Worm (Caenorhabditis elegans) whole organism, young adult: ENCODE results near the gene C56E6.7.
A peak's percentile ranks its signal among the peaks of the same experiment; 100 is the strongest.

ENCODE experiments used
- B0035.1 ChIP-seq: sonication (generic microtip); optimal IDR thresholded peaks from 2 replicates; lab custom pipeline; 2016; ENCODE audit warnings: missing genetic modification characterization, mild to moderate bottlenecking, missing compliant biosample characterization, missing genotype, missing genetic modification reagents
- F10E7.11 ChIP-seq: sonication (generic microtip); optimal IDR thresholded peaks from 2 replicates; lab custom pipeline; 2017; ENCODE audit warnings: mild to moderate bottlenecking, missing genetic modification characterization, moderate library complexity, missing compliant biosample characterization
- F39B2.1 ChIP-seq: fragments of 200-800 bp; sonication (Bioruptor generic); IDR thresholded peaks from 2 replicates; pipeline ENCODE4 v1.3.6; 2022; ENCODE audit warnings: missing genetic modification reagents, missing genetic modification characterization, missing compliant biosample characterization
- F49E8.2 ChIP-seq: sonication (generic microtip); optimal IDR thresholded peaks from 3 replicates; lab custom pipeline; 2017; ENCODE audit warnings: missing genetic modification characterization, mild to moderate bottlenecking, missing compliant biosample characterization, antibody characterized with exemption, moderate library complexity; ENCODE audit not compliant: insufficient read depth
- F57A8.1 ChIP-seq: fragments of 200-800 bp; sonication (Bioruptor generic); optimal IDR thresholded peaks from 2 replicates; lab custom pipeline; 2018; ENCODE audit warnings: mild to moderate bottlenecking, missing genetic modification characterization, moderate library complexity, missing compliant biosample characterization
- Y53F4B.3 ChIP-seq: fragments of 200-800 bp; sonication (Bioruptor generic); IDR thresholded peaks from 2 replicates; pipeline ENCODE4 v1.3.6; 2022; ENCODE audit warnings: missing genetic modification reagents, missing genetic modification characterization, missing compliant biosample characterization
- Y79H2A.3 ChIP-seq: fragments of 200-800 bp; sonication (Bioruptor generic); conservative IDR thresholded peaks from 2 replicates; pipeline ENCODE4 v1.3.6; 2022; ENCODE audit warnings: missing genetic modification reagents, missing genetic modification characterization, missing compliant biosample characterization
- Y95B8A.8 ChIP-seq: fragments of 200-800 bp; sonication (Bioruptor generic); IDR thresholded peaks from 2 replicates; pipeline ENCODE4 v1.3.6; 2022; ENCODE audit warnings: missing genetic modification reagents, missing genetic modification characterization, missing compliant biosample characterization
- aptf-2 ChIP-seq: fragments of 200-800 bp; sonication (Bioruptor generic); conservative IDR thresholded peaks from 2 replicates; pipeline ENCODE4 v1.3.6; 2022; ENCODE audit warnings: missing genetic modification reagents, missing genetic modification characterization, missing compliant biosample characterization
- atf-7 ChIP-seq: sonication (generic microtip); optimal IDR thresholded peaks from 2 replicates; lab custom pipeline; 2017; ENCODE audit warnings: mild to moderate bottlenecking, missing genetic modification characterization, missing compliant biosample characterization
- attf-5 ChIP-seq: fragments of 200-800 bp; sonication (Bioruptor generic); optimal IDR thresholded peaks from 2 replicates; lab custom pipeline; 2018; ENCODE audit warnings: mild to moderate bottlenecking, missing genetic modification characterization, missing compliant biosample characterization
- bed-2 ChIP-seq: fragments of 200-800 bp; sonication (Bioruptor generic); IDR thresholded peaks from 2 replicates; pipeline ENCODE4 v1.3.6; 2022; ENCODE audit warnings: missing genetic modification reagents, missing genetic modification characterization, missing compliant biosample characterization
- ccch-3 ChIP-seq: fragments of 200-800 bp; sonication (Bioruptor generic); optimal IDR thresholded peaks from 2 replicates; lab custom pipeline; 2018; ENCODE audit warnings: mild to moderate bottlenecking, missing genetic modification characterization, missing compliant biosample characterization
- ceh-27 ChIP-seq: fragments of 200-800 bp; sonication (Bioruptor generic); optimal IDR thresholded peaks from 2 replicates; lab custom pipeline; 2018; ENCODE audit warnings: mild to moderate bottlenecking, missing genetic modification characterization, moderate library complexity, missing compliant biosample characterization
- chd-7 ChIP-seq: sonication (generic microtip); optimal IDR thresholded peaks from 2 replicates; lab custom pipeline; 2016; ENCODE audit warnings: mild to moderate bottlenecking, missing genetic modification characterization, moderate library complexity, missing compliant biosample characterization
- egl-18 ChIP-seq: fragments of 200-800 bp; sonication (Bioruptor generic); IDR thresholded peaks from 2 replicates; pipeline ENCODE4 v1.3.6; 2022; ENCODE audit warnings: missing genetic modification reagents, missing genetic modification characterization, missing compliant biosample characterization
- egl-44 ChIP-seq: fragments of 200-800 bp; sonication (Bioruptor generic); IDR thresholded peaks from 2 replicates; pipeline ENCODE4 v1.3.6; 2022; ENCODE audit warnings: missing genetic modification reagents, missing genetic modification characterization, missing compliant biosample characterization
- ekl-4 ChIP-seq: fragments of 200-800 bp; sonication (Bioruptor generic); IDR thresholded peaks from 2 replicates; pipeline ENCODE4 v1.3.6; 2022; ENCODE audit warnings: missing genetic modification reagents, missing genetic modification characterization, missing compliant biosample characterization
- ets-4 ChIP-seq: fragments of 200-800 bp; sonication (Bioruptor generic); optimal IDR thresholded peaks from 2 replicates; lab custom pipeline; 2018; ENCODE audit warnings: mild to moderate bottlenecking, missing genetic modification characterization, missing compliant biosample characterization
- fkh-3 ChIP-seq: sonication (generic microtip); optimal IDR thresholded peaks from 2 replicates; lab custom pipeline; 2016; ENCODE audit warnings: mild to moderate bottlenecking, missing genetic modification characterization, missing compliant biosample characterization
- hlh-12 ChIP-seq: sonication (generic microtip); optimal IDR thresholded peaks from 2 replicates; lab custom pipeline; 2016; ENCODE audit warnings: missing genetic modification characterization, missing compliant biosample characterization
- hmg-1.2 ChIP-seq: fragments of 200-800 bp; sonication (Bioruptor generic); IDR thresholded peaks from 2 replicates; pipeline ENCODE4 v1.3.6; 2022; ENCODE audit warnings: missing genetic modification reagents, missing genetic modification characterization, missing compliant biosample characterization
- hmg-20 ChIP-seq: fragments of 200-800 bp; sonication (Bioruptor generic); IDR thresholded peaks from 2 replicates; pipeline ENCODE4 v1.3.6; 2022; ENCODE audit warnings: missing genetic modification reagents, missing genetic modification characterization, missing compliant biosample characterization
- lag-1 ChIP-seq: fragments of 200-800 bp; sonication (Bioruptor generic); IDR thresholded peaks from 2 replicates; pipeline ENCODE4 v1.3.6; 2022; ENCODE audit warnings: missing genetic modification reagents, missing genetic modification characterization, missing compliant biosample characterization
- lin-35 ChIP-seq, 3 experiments: fragments of 150-350 bp in 2 of 3; sonication (generic microtip) in 1 of 3; optimal IDR thresholded peaks; 2 replicates each; lab custom pipeline; 2014 to 2018; ENCODE audit warnings: missing biosample characterization in 3 of 3, missing genetic modification characterization in 3 of 3, missing genetic modification reagents in 3 of 3
- madf-10 ChIP-seq: sonication (generic microtip); optimal IDR thresholded peaks from 2 replicates; lab custom pipeline; 2016; ENCODE audit warnings: mild to moderate bottlenecking, missing genetic modification characterization, missing compliant biosample characterization
- mxl-1 ChIP-seq: sonication (generic microtip); optimal IDR thresholded peaks from 2 replicates; lab custom pipeline; 2016; ENCODE audit warnings: missing genetic modification characterization, missing compliant biosample characterization
- nfya-1 ChIP-seq: sonication (generic microtip); optimal IDR thresholded peaks from 2 replicates; lab custom pipeline; 2017; ENCODE audit warnings: antibody characterized with exemption, missing compliant biosample characterization, missing genetic modification characterization, borderline replicate concordance; ENCODE audit not compliant: insufficient read depth
- nfya-2 ChIP-seq: fragments of 200-800 bp; sonication (Bioruptor generic); IDR thresholded peaks from 2 replicates; pipeline ENCODE4 v1.3.6; 2022; ENCODE audit warnings: missing genetic modification reagents, missing genetic modification characterization, missing compliant biosample characterization
- nfyb-1 ChIP-seq: fragments of 200-800 bp; sonication (Bioruptor generic); IDR thresholded peaks from 2 replicates; pipeline ENCODE4 v1.3.6; 2022; ENCODE audit warnings: missing genetic modification reagents, missing genetic modification characterization, missing compliant biosample characterization
- nhr-90 ChIP-seq: sonication (generic microtip); optimal IDR thresholded peaks from 2 replicates; lab custom pipeline; 2016; ENCODE audit warnings: missing genotype, mild to moderate bottlenecking, missing genetic modification characterization, missing compliant biosample characterization
- pbrm-1 ChIP-seq: fragments of 200-800 bp; sonication (Bioruptor generic); IDR thresholded peaks from 2 replicates; pipeline ENCODE4 v1.3.6; 2022; ENCODE audit warnings: missing genetic modification reagents, missing genetic modification characterization, missing compliant biosample characterization
- rcor-1 ChIP-seq: fragments of 200-800 bp; sonication (Bioruptor generic); IDR thresholded peaks from 2 replicates; pipeline ENCODE4 v1.3.6; 2022; ENCODE audit warnings: missing genetic modification reagents, missing genetic modification characterization, missing compliant biosample characterization
- rec-8 ChIP-seq, 2 experiments: sonication (generic microtip); optimal IDR thresholded peaks; 2 replicates each; lab custom pipeline; 2016; ENCODE audit warnings: mild to moderate bottlenecking in 2 of 2, missing genetic modification characterization in 2 of 2, missing genetic modification reagents in 2 of 2, missing genotype in 2 of 2, missing biosample characterization in 1 of 2, missing compliant biosample characterization in 1 of 2, moderate library complexity in 1 of 2
- sea-2 ChIP-seq: fragments of 200-800 bp; sonication (Bioruptor generic); IDR thresholded peaks from 2 replicates; pipeline ENCODE4 v1.3.6; 2022; ENCODE audit warnings: missing genetic modification characterization, missing compliant biosample characterization
- snpc-4 ChIP-seq, 5 experiments: fragments of 150-350 bp in 1 of 5; sonication (generic microtip) in 4 of 5; optimal IDR thresholded peaks; 2 replicates each; lab custom pipeline; 2014 to 2018; ENCODE audit warnings: missing genetic modification characterization in 5 of 5, missing biosample characterization in 3 of 5, antibody characterized with exemption in 2 of 5, mild to moderate bottlenecking in 2 of 5, missing compliant biosample characterization in 2 of 5, missing genotype in 2 of 5, moderate library complexity in 2 of 5, missing genetic modification reagents in 1 of 5
- tbp1 ChIP-seq: fragments of 200-800 bp; sonication (Bioruptor generic); optimal IDR thresholded peaks from 2 replicates; lab custom pipeline; 2018; ENCODE audit warnings: mild to moderate bottlenecking, missing genetic modification characterization, missing compliant biosample characterization
- tbx-9 ChIP-seq: sonication (generic microtip); optimal IDR thresholded peaks from 2 replicates; lab custom pipeline; 2016; ENCODE audit warnings: borderline replicate concordance, missing genetic modification characterization, inconsistent platforms, missing compliant biosample characterization
- zim-3 ChIP-seq: sonication (generic microtip); optimal IDR thresholded peaks from 2 replicates; lab custom pipeline; 2017; ENCODE audit warnings: mild to moderate bottlenecking, missing genetic modification characterization, moderate library complexity, missing compliant biosample characterization
- ztf-18 ChIP-seq: sonication (generic microtip); optimal IDR thresholded peaks from 2 replicates; lab custom pipeline; 2016; ENCODE audit warnings: missing genotype, mild to moderate bottlenecking, missing genetic modification characterization, missing compliant biosample characterization
- ztf-22 ChIP-seq: fragments of 200-800 bp; sonication (Bioruptor generic); optimal IDR thresholded peaks from 2 replicates; lab custom pipeline; 2018; ENCODE audit warnings: mild to moderate bottlenecking, missing genetic modification characterization, moderate library complexity, missing compliant biosample characterization
- ztf-25 ChIP-seq: fragments of 200-800 bp; sonication (Bioruptor generic); IDR thresholded peaks from 2 replicates; pipeline ENCODE4 v1.3.6; 2022; ENCODE audit warnings: missing genetic modification reagents, missing genetic modification characterization, missing compliant biosample characterization
- ztf-26 ChIP-seq: sonication (generic microtip); optimal IDR thresholded peaks from 2 replicates; lab custom pipeline; 2017; ENCODE audit warnings: missing genetic modification characterization, missing compliant biosample characterization

Gene C56E6.7

DNA sequence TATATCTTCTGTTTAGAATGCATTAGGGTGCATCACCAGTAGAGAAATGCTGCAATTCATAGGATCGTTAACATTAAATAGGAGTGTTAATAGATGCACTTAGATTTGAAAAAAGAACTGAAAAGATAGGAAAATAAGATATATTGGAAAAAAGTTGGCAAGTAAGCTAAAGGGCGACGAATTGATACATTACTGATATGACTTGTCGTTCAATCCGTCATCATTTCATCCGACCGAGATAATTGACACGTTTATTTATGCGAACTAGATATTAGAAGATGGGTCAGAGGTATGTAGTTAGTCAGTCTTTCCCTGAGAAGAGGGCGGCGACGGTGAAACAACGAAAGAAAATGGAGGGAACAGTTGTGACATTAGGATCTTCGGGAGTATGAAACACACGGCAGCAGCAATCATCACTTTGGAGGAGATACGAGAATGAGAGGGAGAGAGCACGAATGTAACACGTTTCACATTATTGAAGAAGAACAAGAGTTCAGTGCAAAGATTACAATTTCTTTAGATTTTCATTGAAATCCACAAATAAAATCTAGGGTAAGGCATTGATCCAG lies 28.6 kb downstream of the C56E6.7 start, which contains the start of gene lron-15:
Gene lron-15 (minus strand): TSS at position 51 of the 569 bp plus-strand sequence.
- TF ChIP-seq B0035.1 (tag; lab: Kevin White, UChicago): no peak

DNA sequence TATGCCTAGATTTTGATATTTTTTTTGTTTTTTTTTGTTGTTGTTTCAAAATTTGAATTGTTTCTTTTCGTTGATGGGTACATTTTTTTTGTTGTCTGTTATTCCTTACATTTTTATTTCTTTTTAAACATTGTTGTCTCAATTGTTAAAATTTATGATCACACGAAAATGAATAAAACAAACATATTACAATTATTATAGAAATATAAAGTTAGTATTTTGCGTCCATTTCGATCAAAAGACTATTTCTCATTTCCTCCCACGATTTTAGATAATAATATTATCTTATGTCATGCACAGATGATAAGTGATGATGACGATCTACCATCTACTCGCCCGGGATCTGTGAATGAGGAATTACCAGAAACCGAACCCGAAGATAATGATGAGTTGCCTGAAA lies 38.3 kb downstream of the C56E6.7 start, which contains the start of gene wrn-1:
Gene wrn-1 (plus strand): TSS at position 301 of the 400 bp plus-strand sequence.
- TF ChIP-seq fkh-3 (tag; lab: Kevin White, UChicago) (no peak), egl-18 (GFP tag; lab: Robert Waterston, UW) (no peak), F10E7.11 (tag; lab: Kevin White, UChicago) (no peak)

DNA sequence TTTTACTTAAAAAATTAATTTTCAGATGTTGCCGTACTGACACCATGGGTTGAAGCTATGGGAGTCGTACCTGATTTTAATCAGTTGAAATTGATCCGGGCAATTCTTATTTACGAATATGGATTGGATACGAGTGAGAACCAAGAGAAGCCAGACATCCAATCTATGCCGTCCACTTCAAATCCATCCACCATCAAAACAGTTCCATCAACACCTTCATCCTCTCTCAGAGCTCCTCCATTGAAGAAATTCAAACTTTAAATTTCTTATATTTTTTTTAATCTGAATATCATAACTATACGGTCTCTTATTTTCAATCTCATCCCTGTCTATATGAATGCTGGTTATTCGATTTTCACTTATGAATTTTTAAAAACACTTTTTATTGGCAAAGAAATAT lies 42.5 kb downstream of the C56E6.7 start:
- TF ChIP-seq snpc-4 (GFP tag; optimal IDR thresholded peaks at IDR 0.05; lab: Kevin White, UChicago) (no peak), snpc-4 (tag; optimal IDR thresholded peaks at IDR 0.05; lab: Kevin White, UChicago) (no peak), mxl-1 (no peak), F10E7.11 (tag; lab: Kevin White, UChicago) (no peak), zim-3 (tag; lab: Kevin White, UChicago) (no peak), attf-5 (GFP tag; lab: Kevin White, UChicago) (no peak), hmg-20 (GFP tag; lab: Robert Waterston, UW) (no peak), Y79H2A.3 (GFP tag; lab: Robert Waterston, UW) (no peak), hmg-1.2 (GFP tag; lab: Robert Waterston, UW) (peak; percentile 26; the same call in 1 of the 2 replicates), egl-18 (GFP tag; lab: Robert Waterston, UW) (no peak), ccch-3 (GFP tag; lab: Kevin White, UChicago) (no peak), ets-4 (GFP tag; lab: Kevin White, UChicago) (no peak), F49E8.2 (tag; lab: Kevin White, UChicago) (no peak), Y95B8A.8 (GFP tag; lab: Robert Waterston, UW) (0 out of 2 replicates have a peak, but pooled peaks have one; percentile 27), ceh-27 (GFP tag; lab: Kevin White, UChicago) (no peak), madf-10 (tag; lab: Kevin White, UChicago) (no peak), tbx-9 (tag; lab: Kevin White, UChicago) (no peak), nfya-1 (tag; lab: Kevin White, UChicago) (no peak), atf-7 (tag; lab: Kevin White, UChicago) (no peak), aptf-2 (GFP tag; lab: Robert Waterston, UW) (no peak), ztf-25 (no peak), F39B2.1 (GFP tag; lab: Robert Waterston, UW) (no peak), lin-35 (GFP tag; optimal IDR thresholded peaks at IDR 0.05; lab: Kevin White, UChicago) (no peak), egl-44 (GFP tag; lab: Robert Waterston, UW) (no peak), Y53F4B.3 (GFP tag; lab: Robert Waterston, UW) (no peak), ztf-18 (tag; lab: Kevin White, UChicago) (no peak), ztf-26 (tag; lab: Kevin White, UChicago) (no peak), nhr-90 (tag; lab: Kevin White, UChicago) (no peak), ekl-4 (peak; percentile 60), lag-1 (GFP tag; lab: Robert Waterston, UW) (no peak), nfyb-1 (GFP tag; lab: Robert Waterston, UW) (peak; percentile 73), bed-2 (GFP tag; lab: Robert Waterston, UW) (no peak), chd-7 (tag; lab: Kevin White, UChicago) (no peak), pbrm-1 (GFP tag; lab: Robert Waterston, UW) (0 out of 2 replicates have a peak, but pooled peaks have one; percentile 32), rcor-1 (no peak), sea-2 (GFP tag; lab: Robert Waterston, UW) (no peak), hlh-12 (tag; lab: Kevin White, UChicago) (no peak), tbp1 (GFP tag; lab: Kevin White, UChicago) (peak; percentile 10), nfya-2 (no peak), F57A8.1 (GFP tag; lab: Kevin White, UChicago) (no peak), ztf-22 (GFP tag; lab: Kevin White, UChicago) (no peak), rec-8 (tag; optimal IDR thresholded peaks at IDR 0.05; lab: Kevin White, UChicago) (no peak)
